Fruit fly (Drosophila melanogaster): ENCODE measurements around the gene CG12546.
A peak's percentile ranks its signal among the peaks of the same experiment; 100 is the strongest.
"Not testable (repeated sequence)": the region's sequence is repeated elsewhere in the genome, so short reads cannot be mapped to it uniquely, and the experiment has no call there.

The CG12546 gene

dm6 chr3L:22724046-22724771, 30.6 kb upstream of the CG12546 start:
- TF ChIP-seq CG14655 (GFP tag; optimal IDR thresholded peaks at IDR 0.05) (no peak), CG13204 (GFP tag; optimal IDR thresholded peaks at IDR 0.05) (no peak), CG8159 (tag; optimal IDR thresholded peaks at IDR 0.05) (no peak), CG12605 (GFP tag; IDR thresholded peaks at IDR 0.05) (no peak), CG17806 (tag; optimal IDR thresholded peaks at IDR 0.05) (no peak), CG32121 (GFP tag; IDR thresholded peaks at IDR 0.05) (no peak), Pif1B (GFP tag; optimal IDR thresholded peaks at IDR 0.05) (no peak), D1 (tag; optimal IDR thresholded peaks at IDR 0.05) (no peak), CG4496 (GFP tag; IDR thresholded peaks at IDR 0.05) (no peak), Snoo (tag; optimal IDR thresholded peaks at IDR 0.05) (no peak), CG10348 (GFP tag; IDR thresholded peaks at IDR 0.05) (no peak), CG34367 (tag; optimal IDR thresholded peaks at IDR 0.05) (no peak), rn (GFP tag; IDR thresholded peaks at IDR 0.05) (no peak), CG8301 (tag; optimal IDR thresholded peaks at IDR 0.05) (no peak), Ets98B (GFP tag; IDR thresholded peaks at IDR 0.05) (no peak), gl (tag; optimal IDR thresholded peaks at IDR 0.05) (no peak), CG15710 (tag; optimal IDR thresholded peaks at IDR 0.05) (no peak), fd96Ca (GFP tag; IDR thresholded peaks at IDR 0.05) (no peak), Pif1A (GFP tag; optimal IDR thresholded peaks at IDR 0.05) (no peak)

- no peak for TF ChIP-seq Snoo (tag; optimal IDR thresholded peaks at IDR 0.05)
- no peak for TF ChIP-seq CG15710 (tag; optimal IDR thresholded peaks at IDR 0.05)
- TF ChIP-seq fd96Ca (GFP tag; IDR thresholded peaks at IDR 0.05) = no peak
- no peak for TF ChIP-seq CG10348 (GFP tag; IDR thresholded peaks at IDR 0.05)
- no peak for TF ChIP-seq CG32121 (GFP tag; IDR thresholded peaks at IDR 0.05)
- no peak for TF ChIP-seq CG4496 (GFP tag; IDR thresholded peaks at IDR 0.05)
- TF ChIP-seq CG8301 (tag; optimal IDR thresholded peaks at IDR 0.05) = no peak
- no peak for TF ChIP-seq Pif1B (GFP tag; optimal IDR thresholded peaks at IDR 0.05)
- TF ChIP-seq EcR (GFP tag; optimal IDR thresholded peaks at IDR 0.05) = no peak
- TF ChIP-seq CG17806 (tag; optimal IDR thresholded peaks at IDR 0.05) = no peak
- TF ChIP-seq CG34367 (tag; optimal IDR thresholded peaks at IDR 0.05) = no peak
- no peak for TF ChIP-seq rn (GFP tag; IDR thresholded peaks at IDR 0.05)
- no peak for TF ChIP-seq CG9948 (tag; optimal IDR thresholded peaks at IDR 0.05)
- TF ChIP-seq gl (tag; optimal IDR thresholded peaks at IDR 0.05) = no peak
- no peak for TF ChIP-seq Ets98B (GFP tag; IDR thresholded peaks at IDR 0.05)
- no peak for TF ChIP-seq CG14655 (GFP tag; optimal IDR thresholded peaks at IDR 0.05)
- no peak for TF ChIP-seq CG13204 (GFP tag; optimal IDR thresholded peaks at IDR 0.05)
These were observed 28.4 kb upstream of the CG12546 start, which contains the start of gene CG14451 for dm6 chr3L:22721991-22722390. CG14451 (minus strand) TSS chr3L:22722091.

dm6 chr3L:22720694-22721270, 27.2 kb upstream of the CG12546 start, which contains the start of gene mael:
mael (plus strand) TSS chr3L:22721203.
- TF ChIP-seq CG34367 (tag; optimal IDR thresholded peaks at IDR 0.05); EcR (GFP tag; optimal IDR thresholded peaks at IDR 0.05); CG14655 (GFP tag; optimal IDR thresholded peaks at IDR 0.05): not testable (repeated sequence)

- TF ChIP-seq Pif1A (GFP tag; optimal IDR thresholded peaks at IDR 0.05) = no peak
- peak; percentile 56 for TF ChIP-seq CG9948 (tag; optimal IDR thresholded peaks at IDR 0.05)
- peak; percentile 61 for TF ChIP-seq CG17806 (tag; optimal IDR thresholded peaks at IDR 0.05)
- TF ChIP-seq CG4496 (GFP tag; IDR thresholded peaks at IDR 0.05) = peak; percentile 74
- TF ChIP-seq fd96Ca (GFP tag; IDR thresholded peaks at IDR 0.05) = no peak
- TF ChIP-seq CG12605 (GFP tag; IDR thresholded peaks at IDR 0.05) = no peak
- peak; percentile 50; the same call in 1 of the 2 replicates for TF ChIP-seq rn (GFP tag; IDR thresholded peaks at IDR 0.05)
- peak; percentile 77 for TF ChIP-seq Ets98B (GFP tag; IDR thresholded peaks at IDR 0.05)
- no peak for TF ChIP-seq CG10348 (GFP tag; IDR thresholded peaks at IDR 0.05)
- TF ChIP-seq CG13204 (GFP tag; optimal IDR thresholded peaks at IDR 0.05) = no peak
- TF ChIP-seq CG34367 (tag; optimal IDR thresholded peaks at IDR 0.05) = peak; percentile 37
- peak; percentile 63 for TF ChIP-seq CG15710 (tag; optimal IDR thresholded peaks at IDR 0.05)
- no peak for TF ChIP-seq CG14655 (GFP tag; optimal IDR thresholded peaks at IDR 0.05)
- TF ChIP-seq Snoo (tag; optimal IDR thresholded peaks at IDR 0.05) = no peak
- peak; percentile 78 for TF ChIP-seq CG32121 (GFP tag; IDR thresholded peaks at IDR 0.05)
- peak; percentile 33 for TF ChIP-seq Pif1B (GFP tag; optimal IDR thresholded peaks at IDR 0.05)
- TF ChIP-seq CG8301 (tag; optimal IDR thresholded peaks at IDR 0.05) = no peak
- TF ChIP-seq CG8159 (tag; optimal IDR thresholded peaks at IDR 0.05) = peak; percentile 62
- TF ChIP-seq D1 (tag; optimal IDR thresholded peaks at IDR 0.05) = no peak
- no peak for TF ChIP-seq gl (tag; optimal IDR thresholded peaks at IDR 0.05)
- no peak for TF ChIP-seq EcR (GFP tag; optimal IDR thresholded peaks at IDR 0.05)
These were observed 23.6 kb upstream of the CG12546 start, which contains the start of the genes ArfGAP3 and CG32452 for dm6 chr3L:22717137-22717767. ArfGAP3 (minus strand) TSS chr3L:22717577. CG32452 (plus strand) TSS chr3L:22717728.

- TF ChIP-seq Pif1A (GFP tag; optimal IDR thresholded peaks at IDR 0.05) = no peak
- no peak for TF ChIP-seq EcR (GFP tag; optimal IDR thresholded peaks at IDR 0.05)
- TF ChIP-seq rn (GFP tag; IDR thresholded peaks at IDR 0.05) = no peak
- TF ChIP-seq CG10348 (GFP tag; IDR thresholded peaks at IDR 0.05) = no peak
- no peak for TF ChIP-seq Snoo (tag; optimal IDR thresholded peaks at IDR 0.05)
- TF ChIP-seq CG12605 (GFP tag; IDR thresholded peaks at IDR 0.05) = no peak
- no peak for TF ChIP-seq Pif1B (GFP tag; optimal IDR thresholded peaks at IDR 0.05)
- no peak for TF ChIP-seq D1 (tag; optimal IDR thresholded peaks at IDR 0.05)
- TF ChIP-seq CG17806 (tag; optimal IDR thresholded peaks at IDR 0.05) = no peak
- TF ChIP-seq CG14655 (GFP tag; optimal IDR thresholded peaks at IDR 0.05) = no peak
- TF ChIP-seq CG13204 (GFP tag; optimal IDR thresholded peaks at IDR 0.05) = no peak
- no peak for TF ChIP-seq CG8301 (tag; optimal IDR thresholded peaks at IDR 0.05)
- TF ChIP-seq CG9948 (tag; optimal IDR thresholded peaks at IDR 0.05) = no peak
- TF ChIP-seq gl (tag; optimal IDR thresholded peaks at IDR 0.05) = no peak
- TF ChIP-seq fd96Ca (GFP tag; IDR thresholded peaks at IDR 0.05) = no peak
- TF ChIP-seq CG8159 (tag; optimal IDR thresholded peaks at IDR 0.05) = no peak
- no peak for TF ChIP-seq CG32121 (GFP tag; IDR thresholded peaks at IDR 0.05)
- no peak for TF ChIP-seq Ets98B (GFP tag; IDR thresholded peaks at IDR 0.05)
These were observed 20.0 kb upstream of the CG12546 start for dm6 chr3L:22713605-22714004.
